Fruit fly (Drosophila melanogaster) whole organism, embryonic: ENCODE data around the gene Lgr3.

Experiments used
- Adf1 ChIP-seq: fragments of 200-800 bp; sonication (Bioruptor generic); IDR thresholded peaks from 2 replicates; pipeline ENCODE4 v1.3.6; 2022; ENCODE audit warnings: missing biosample characterization, missing genetic modification characterization
- CG11723 ChIP-seq: fragments of 200-800 bp; sonication (Bioruptor generic); optimal IDR thresholded peaks from 2 replicates; lab custom pipeline; 2017; ENCODE audit warnings: missing biosample characterization, mild to moderate bottlenecking, missing genetic modification characterization
- CG12659 ChIP-seq: fragments of 200-800 bp; sonication (Bioruptor generic); optimal IDR thresholded peaks from 3 replicates; lab custom pipeline; 2017; ENCODE audit warnings: mild to moderate bottlenecking, missing biosample characterization, missing genetic modification reagents, missing genetic modification characterization
- CG13287 ChIP-seq: fragments of 200-800 bp; sonication (Bioruptor generic); IDR thresholded peaks from 2 replicates; pipeline ENCODE4 v1.3.6; 2022; ENCODE audit warnings: missing biosample characterization, missing genetic modification characterization; ENCODE audit not compliant: partially characterized antibody
- CG14050 ChIP-seq: fragments of 200-800 bp; sonication (Bioruptor generic); IDR thresholded peaks from 3 replicates; pipeline ENCODE4 v1.3.6; 2022; ENCODE audit warnings: missing biosample characterization, missing genetic modification characterization
- CG15514 ChIP-seq: fragments of 200-800 bp; sonication (Bioruptor generic); optimal IDR thresholded peaks from 3 replicates; lab custom pipeline; 2017; ENCODE audit warnings: missing biosample characterization, missing genetic modification characterization, mild to moderate bottlenecking, moderate library complexity, missing genetic modification reagents
- CG1602 ChIP-seq: fragments of 200-800 bp; sonication (Bioruptor generic); optimal IDR thresholded peaks from 3 replicates; lab custom pipeline; 2016; ENCODE audit warnings: missing biosample characterization, missing genetic modification characterization
- CG17186 ChIP-seq: fragments of 200-800 bp; sonication (Bioruptor generic); optimal IDR thresholded peaks from 3 replicates; lab custom pipeline; 2017; ENCODE audit warnings: missing biosample characterization, missing genetic modification reagents, missing genetic modification characterization
- CG32532 ChIP-seq: fragments of 200-800 bp; sonication (Bioruptor generic); IDR thresholded peaks from 2 replicates; pipeline ENCODE4 v1.3.6; 2022; ENCODE audit warnings: missing biosample characterization, missing genetic modification characterization
- CG34224 ChIP-seq: fragments of 200-800 bp; sonication (Bioruptor generic); IDR thresholded peaks from 3 replicates; pipeline ENCODE4 v1.3.6; 2022; ENCODE audit warnings: missing biosample characterization, missing genetic modification characterization; ENCODE audit not compliant: partially characterized antibody
- CG34422 ChIP-seq: fragments of 200-800 bp; sonication (Bioruptor generic); IDR thresholded peaks from 3 replicates; pipeline ENCODE4 v1.3.6; 2022; ENCODE audit warnings: missing biosample characterization, missing genetic modification characterization
- CG3847 ChIP-seq: fragments of 200-800 bp; sonication (Bioruptor generic); IDR thresholded peaks from 2 replicates; pipeline ENCODE4 v1.3.6; 2022; ENCODE audit warnings: missing biosample characterization, missing genetic modification characterization
- Camta ChIP-seq: fragments of 200-800 bp; sonication (Bioruptor generic); optimal IDR thresholded peaks from 2 replicates; lab custom pipeline; 2016; ENCODE audit warnings: missing biosample characterization, missing genetic modification characterization
- Dll ChIP-seq: fragments of 200-800 bp; sonication (Bioruptor generic); IDR thresholded peaks from 4 replicates; pipeline ENCODE4 v1.3.6; 2022; ENCODE audit warnings: missing biosample characterization, missing genetic modification characterization; ENCODE audit not compliant: partially characterized antibody
- Ets97D ChIP-seq: fragments of 200-800 bp; sonication (Bioruptor generic); optimal IDR thresholded peaks from 3 replicates; lab custom pipeline; 2016; ENCODE audit warnings: missing biosample characterization, missing genetic modification characterization
- HLH3B ChIP-seq: fragments of 200-800 bp; sonication (Bioruptor generic); IDR thresholded peaks from 2 replicates; pipeline ENCODE4 v1.3.6; 2022; ENCODE audit warnings: missing biosample characterization, missing genetic modification characterization
- HLH4C ChIP-seq: fragments of 200-800 bp; sonication (Bioruptor generic); IDR thresholded peaks from 3 replicates; pipeline ENCODE4 v1.3.6; 2022; ENCODE audit warnings: missing biosample characterization, missing genetic modification characterization; ENCODE audit not compliant: partially characterized antibody
- Hr3 ChIP-seq: fragments of 200-800 bp; sonication (Bioruptor generic); optimal IDR thresholded peaks from 3 replicates; lab custom pipeline; 2016; ENCODE audit warnings: missing biosample characterization, missing genetic modification characterization
- Hr51 ChIP-seq, 2 experiments: fragments of 200-800 bp; sonication (Bioruptor generic); optimal IDR thresholded peaks; 2 replicates in 1 of 2; 3 replicates in 1 of 2; lab custom pipeline; 2016 to 2018; ENCODE audit warnings: missing biosample characterization in 2 of 2, missing genetic modification characterization in 2 of 2, mild to moderate bottlenecking in 1 of 2, moderate library complexity in 1 of 2
- Kr ChIP-seq: fragments of 200-800 bp; sonication (Bioruptor generic); optimal IDR thresholded peaks from 2 replicates; lab custom pipeline; 2017; ENCODE audit warnings: missing biosample characterization, mild to moderate bottlenecking, missing genetic modification characterization
- MBD-R2 ChIP-seq: fragments of 200-800 bp; sonication (Bioruptor generic); IDR thresholded peaks from 2 replicates; pipeline ENCODE4 v1.3.6; 2022; ENCODE audit warnings: missing biosample characterization, missing genetic modification characterization
- Opbp ChIP-seq: fragments of 200-800 bp; sonication (Bioruptor generic); IDR thresholded peaks from 3 replicates; pipeline ENCODE4 v1.3.6; 2022; ENCODE audit warnings: missing biosample characterization, missing genetic modification characterization; ENCODE audit not compliant: partially characterized antibody
- Rfx ChIP-seq: fragments of 200-800 bp; sonication (Bioruptor generic); IDR thresholded peaks from 2 replicates; pipeline ENCODE4 v1.3.6; 2022; ENCODE audit warnings: missing biosample characterization, missing genetic modification characterization
- Sin3A ChIP-seq: fragments of >200 bp; optimal IDR thresholded peaks from 2 replicates; lab custom pipeline; 2018
- Stat92E ChIP-seq, 3 experiments: fragments of >200 bp in 2 of 3; fragments of 200-800 bp in 1 of 3; sonication (Bioruptor generic) in 1 of 3; optimal IDR thresholded peaks; 2 replicates each; lab custom pipeline; 2017 to 2019; ENCODE audit warnings: missing biosample characterization in 3 of 3, missing genetic modification characterization in 3 of 3, mild to moderate bottlenecking in 1 of 3, moderate library complexity in 1 of 3
- Usf ChIP-seq: fragments of 200-800 bp; sonication (Bioruptor generic); optimal IDR thresholded peaks from 2 replicates; lab custom pipeline; 2017; ENCODE audit warnings: missing genotype, missing biosample characterization, missing genetic modification characterization
- Xrp1 ChIP-seq: fragments of 200-800 bp; sonication (Bioruptor generic); IDR thresholded peaks from 2 replicates; pipeline ENCODE4 v1.3.6; 2022; ENCODE audit warnings: missing biosample characterization, missing genetic modification characterization
- YL-1 ChIP-seq: fragments of 200-800 bp; sonication (Bioruptor generic); optimal IDR thresholded peaks from 3 replicates; lab custom pipeline; 2017; ENCODE audit warnings: missing biosample characterization, mild to moderate bottlenecking, missing genetic modification characterization
- ato ChIP-seq: fragments of 200-800 bp; sonication (Bioruptor generic); IDR thresholded peaks from 2 replicates; pipeline ENCODE4 v1.3.6; 2022; ENCODE audit warnings: missing biosample characterization, missing genetic modification characterization; ENCODE audit not compliant: partially characterized antibody
- ci ChIP-seq: fragments of 200-800 bp; sonication (Bioruptor generic); IDR thresholded peaks from 3 replicates; pipeline ENCODE4 v1.3.6; 2022; ENCODE audit warnings: missing biosample characterization, missing genetic modification characterization
- dm ChIP-seq: fragments of 200-800 bp; sonication (Bioruptor generic); optimal IDR thresholded peaks from 3 replicates; lab custom pipeline; 2016; ENCODE audit warnings: missing biosample characterization, missing genetic modification characterization
- dpn ChIP-seq, 2 experiments: fragments of 200-800 bp; sonication (Bioruptor generic); optimal IDR thresholded peaks; 3 replicates each; lab custom pipeline; 2016; ENCODE audit warnings: missing biosample characterization in 2 of 2, missing genetic modification characterization in 2 of 2
- gce ChIP-seq: fragments of 200-800 bp; sonication (Bioruptor generic); IDR thresholded peaks from 3 replicates; pipeline ENCODE4 v1.3.6; 2022; ENCODE audit warnings: missing biosample characterization, missing genetic modification characterization
- hb ChIP-seq: fragments of 200-800 bp; sonication (Bioruptor generic); IDR thresholded peaks from 3 replicates; pipeline ENCODE4 v1.3.6; 2022; ENCODE audit warnings: missing biosample characterization, missing genetic modification characterization; ENCODE audit not compliant: partially characterized antibody
- hbn ChIP-seq: fragments of 200-800 bp; sonication (Bioruptor generic); IDR thresholded peaks from 2 replicates; pipeline ENCODE4 v1.3.6; 2022; ENCODE audit warnings: missing biosample characterization, missing genetic modification characterization; ENCODE audit not compliant: partially characterized antibody
- mld ChIP-seq: fragments of 200-800 bp; sonication (Bioruptor generic); IDR thresholded peaks from 3 replicates; pipeline ENCODE4 v1.3.6; 2022; ENCODE audit warnings: missing biosample characterization, missing genetic modification characterization; ENCODE audit not compliant: partially characterized antibody
- pan ChIP-seq, 4 experiments: fragments of >200 bp in 3 of 4; fragments of 200-800 bp in 1 of 4; sonication (Bioruptor generic) in 1 of 4; optimal IDR thresholded peaks in 3 of 4; IDR thresholded peaks in 1 of 4; 2 replicates each; pipeline versions ENCODE4 v1.3.6 to Lab custom; 2017 to 2022; ENCODE audit warnings: missing biosample characterization in 2 of 4, missing genetic modification characterization in 2 of 4, mixed read lengths in 1 of 4
- pzg ChIP-seq: fragments of 200-800 bp; sonication (Bioruptor generic); optimal IDR thresholded peaks from 3 replicates; lab custom pipeline; 2018; ENCODE audit warnings: missing biosample characterization, mild to moderate bottlenecking, missing genetic modification characterization, moderate library complexity
- sens ChIP-seq: fragments of 200-800 bp; sonication (Bioruptor generic); peaks from one replicate; lab custom pipeline; 2016; ENCODE audit warnings: missing biosample characterization, missing genetic modification characterization
- sna ChIP-seq: fragments of 200-800 bp; sonication (Bioruptor generic); IDR thresholded peaks from 2 replicates; pipeline ENCODE4 v1.3.6; 2022; ENCODE audit warnings: missing biosample characterization, missing genetic modification characterization; ENCODE audit not compliant: partially characterized antibody
- stwl ChIP-seq: fragments of 200-800 bp; sonication (Bioruptor generic); optimal IDR thresholded peaks from 3 replicates; lab custom pipeline; 2018; ENCODE audit warnings: missing biosample characterization, mild to moderate bottlenecking, missing genetic modification characterization, moderate library complexity
- ttk ChIP-seq: fragments of 200-800 bp; sonication (Bioruptor generic); IDR thresholded peaks from 2 replicates; pipeline ENCODE4 v2.1.2; 2022; ENCODE audit warnings: missing biosample characterization, missing genetic modification characterization
- twi ChIP-seq: fragments of 200-800 bp; optimal IDR thresholded peaks from 2 replicates; lab custom pipeline; 2019; ENCODE audit warnings: missing biosample characterization, mild to moderate bottlenecking, missing genetic modification characterization, moderate library complexity
- usp ChIP-seq: fragments of >200 bp; optimal IDR thresholded peaks from 2 replicates; lab custom pipeline; 2017; ENCODE audit warnings: missing biosample characterization, missing genetic modification characterization
- vnd ChIP-seq: fragments of 200-800 bp; sonication (Bioruptor generic); IDR thresholded peaks from 3 replicates; pipeline ENCODE4 v1.3.6; 2022; ENCODE audit warnings: missing biosample characterization, missing genetic modification characterization; ENCODE audit not compliant: partially characterized antibody
- vvl ChIP-seq: fragments of 200-800 bp; sonication (Bioruptor generic); IDR thresholded peaks from 2 replicates; pipeline ENCODE4 v1.3.6; 2022; ENCODE audit warnings: missing biosample characterization, missing genetic modification characterization

Gene Lgr3

DNA sequence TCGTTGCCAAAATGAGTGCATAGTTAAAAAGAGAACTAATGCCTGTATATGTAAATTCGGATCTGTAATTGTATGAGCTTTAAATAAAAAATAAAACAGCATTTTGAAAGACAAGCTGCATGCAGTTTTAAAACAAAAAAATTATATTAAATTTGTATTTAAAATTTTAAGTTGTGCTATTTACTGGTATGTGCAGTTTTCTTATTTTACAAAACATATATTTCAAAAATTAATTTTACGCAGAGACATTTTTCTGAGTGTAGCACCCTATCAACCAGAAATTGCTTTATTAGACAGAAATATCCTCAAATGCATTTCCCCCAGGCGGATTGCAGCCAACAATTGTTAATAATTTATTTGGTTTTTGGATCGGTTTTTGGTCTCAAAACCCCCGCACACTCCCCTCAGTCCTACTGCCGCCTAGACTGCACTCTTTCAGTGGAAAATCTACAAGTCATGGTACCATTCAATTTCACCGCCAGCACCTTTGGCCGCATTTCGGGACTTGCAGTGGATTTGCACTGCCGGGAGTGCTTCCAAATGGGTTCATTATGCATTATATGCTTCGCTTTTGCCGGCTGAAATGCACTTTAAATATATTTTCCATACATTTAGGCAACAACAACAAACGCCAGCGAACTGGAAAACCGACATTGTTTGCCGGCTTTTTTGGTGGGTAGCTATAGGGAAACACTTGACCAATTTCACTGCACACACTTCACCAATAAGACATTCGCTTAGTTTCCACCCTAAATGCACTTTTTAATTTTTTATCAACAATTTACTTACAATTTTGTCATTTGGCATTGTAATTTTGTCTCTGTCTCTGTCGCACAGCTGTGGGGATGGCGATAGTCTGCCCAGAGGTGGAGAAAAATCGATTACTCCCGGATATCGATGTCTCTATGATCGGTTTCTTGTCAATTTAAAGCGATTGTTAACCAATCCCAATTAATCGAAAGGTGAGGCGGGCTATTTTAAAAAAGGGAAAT lies 41.5 kb upstream of the Lgr3 start, which contains the start of gene Npl4 (continued):
- TF ChIP-seq ci (GFP tag; lab: Robert Waterston, UW) (0 out of 3 replicates have a peak, but pooled peaks have one; percentile 5), ato (GFP tag; lab: Robert Waterston, UW) (peak; percentile 98), HLH4C (peak; percentile 99), Rfx (GFP tag; lab: Robert Waterston, UW) (0 out of 2 replicates have a peak, but pooled peaks have one; percentile 14), Ets97D (peak; percentile 15), Hr3 (GFP tag; lab: Kevin White, UChicago) (no peak), mld (GFP tag; lab: Robert Waterston, UW) (peak; percentile 97), Xrp1 (GFP tag; lab: Robert Waterston, UW) (peak; percentile 50; the same call in 1 of the 2 replicates), sna (GFP tag; lab: Robert Waterston, UW) (peak; percentile 87), YL-1 (GFP tag; lab: Kevin White, UChicago) (peak; percentile 37), hb (GFP tag; lab: Robert Waterston, UW) (peak; percentile 98), pzg (GFP tag; lab: Kevin White, UChicago) (peak; percentile 84), CG17186 (GFP tag; lab: Kevin White, UChicago) (peak; percentile 32), Dll (GFP tag; lab: Robert Waterston, UW) (peak; percentile 92), MBD-R2 (GFP tag; lab: Robert Waterston, UW) (peak; percentile 58), CG34224 (peak; percentile 97), dm (no peak), Adf1 (GFP tag; lab: Robert Waterston, UW) (no peak), Camta (GFP tag; lab: Kevin White, UChicago) (peak; percentile 38), CG11723 (no peak), CG15514 (GFP tag; lab: Kevin White, UChicago) (peak; percentile 53), CG32532 (GFP tag; lab: Robert Waterston, UW) (peak; percentile 30; the same call in 1 of the 2 replicates), vnd (GFP tag; lab: Robert Waterston, UW) (peak; percentile 93), Opbp (GFP tag; lab: Robert Waterston, UW) (peak; percentile 95), HLH3B (peak; percentile 35; the same call in 1 of the 2 replicates), CG3847 (GFP tag; lab: Robert Waterston, UW) (no peak), CG12659 (GFP tag; lab: Kevin White, UChicago) (peak; percentile 12), twi (tag; lab: Kevin White, UChicago) (no peak), CG13287 (GFP tag; lab: Robert Waterston, UW) (peak; percentile 94), hbn (peak; percentile 85), ttk (GFP tag; lab: Robert Waterston, UW) (no peak), gce (GFP tag; lab: Robert Waterston, UW) (peak; percentile 43; the same call in 1 of the 3 replicates), sens (GFP tag; lab: Kevin White, UChicago) (peak; percentile 88), Sin3A (lab: Kevin White, UChicago) (peak; percentile 62), Kr (GFP tag; lab: Kevin White, UChicago) (no peak), Usf (GFP tag; lab: Kevin White, UChicago) (no peak), vvl (GFP tag; lab: Robert Waterston, UW) (peak; percentile 19; the same call in 1 of the 2 replicates), stwl (tag; lab: Kevin White, UChicago) (peak; percentile 67), CG34422 (GFP tag; lab: Robert Waterston, UW) (peak; percentile 72; the same call in 1 of the 3 replicates), CG1602 (peak; percentile 20), dpn (GFP tag; optimal IDR thresholded peaks at IDR 0.05; lab: Kevin White, UChicago) (peak in 1 of 2 experiments; percentile 13), usp (no peak), pan (optimal IDR thresholded peaks at IDR 0.05; lab: Kevin White, UChicago) (no peak), pan (GFP tag; optimal IDR thresholded peaks at IDR 0.05 in 1 of 2, IDR thresholded peaks at IDR 0.05 in 1 of 2) (peak in 1 of 2 experiments; percentile 50), Stat92E (GFP tag; optimal IDR thresholded peaks at IDR 0.05; lab: Kevin White, UChicago) (peak in 1 of 3 experiments; percentile 3), CG14050 (GFP tag; lab: Robert Waterston, UW) (no peak), Hr51 (GFP tag; optimal IDR thresholded peaks at IDR 0.05; lab: Kevin White, UChicago) (peak in 1 of 2 experiments; percentile 40)
